Fruit fly (Drosophila melanogaster): ENCODE measurements around the gene CG4098.
A peak's percentile ranks its signal among the peaks of the same experiment; 100 is the strongest.

The CG4098 gene

dm6 chr3L:16638639-16639388, 29.7 kb upstream of the CG4098 start:
- TF ChIP-seq CG33017 (tag; optimal IDR thresholded peaks at IDR 0.05) (no peak), cnc (optimal IDR thresholded peaks at IDR 0.05) (no peak), ovo (GFP tag; optimal IDR thresholded peaks at IDR 0.05) (no peak), CG14711 (tag; optimal IDR thresholded peaks at IDR 0.05) (no peak), CG5204 (GFP tag; optimal IDR thresholded peaks at IDR 0.05) (no peak), CG7101 (tag; optimal IDR thresholded peaks at IDR 0.05) (no peak), toe (GFP tag; optimal IDR thresholded peaks at IDR 0.05) (no peak), CG7045 (GFP tag; optimal IDR thresholded peaks at IDR 0.05) (no peak), pad (GFP tag; optimal IDR thresholded peaks at IDR 0.05) (no peak), CG11617 (GFP tag; optimal IDR thresholded peaks at IDR 0.05) (no peak)

- TF ChIP-seq toe (GFP tag; optimal IDR thresholded peaks at IDR 0.05), result no peak
- peak; percentile 50 for TF ChIP-seq kay (GFP tag; ENCODE audit: borderline replicate concordance)
- TF ChIP-seq tj (GFP tag; optimal IDR thresholded peaks at IDR 0.05), result peak; percentile 51
Observed at dm6 chr3L:16635566-16636210, 26.5 kb upstream of the CG4098 start.

DNA sequence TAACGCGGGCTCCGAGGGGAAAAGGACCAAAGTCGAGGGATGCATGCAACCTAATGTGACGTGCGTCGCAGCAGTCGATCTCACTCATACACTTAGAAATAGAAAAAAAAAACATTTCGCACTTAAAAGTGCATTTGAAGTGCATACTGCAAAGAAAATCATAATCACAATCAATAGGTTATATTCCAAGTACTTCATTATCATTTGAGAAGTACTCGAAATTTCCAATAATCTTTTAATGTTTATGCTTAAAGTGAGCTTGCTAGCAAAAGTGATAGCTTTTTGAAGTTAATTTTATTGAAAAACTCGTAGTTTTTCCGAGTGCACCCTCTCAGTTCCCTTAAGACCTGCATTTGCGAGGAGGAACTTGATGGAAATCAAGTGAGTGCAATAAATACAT, 25.4 kb upstream of the CG4098 start:
- TF ChIP-seq CG5204 (GFP tag; optimal IDR thresholded peaks at IDR 0.05) (peak; percentile 12), bab1 (GFP tag; optimal IDR thresholded peaks at IDR 0.05) (no peak)

DNA sequence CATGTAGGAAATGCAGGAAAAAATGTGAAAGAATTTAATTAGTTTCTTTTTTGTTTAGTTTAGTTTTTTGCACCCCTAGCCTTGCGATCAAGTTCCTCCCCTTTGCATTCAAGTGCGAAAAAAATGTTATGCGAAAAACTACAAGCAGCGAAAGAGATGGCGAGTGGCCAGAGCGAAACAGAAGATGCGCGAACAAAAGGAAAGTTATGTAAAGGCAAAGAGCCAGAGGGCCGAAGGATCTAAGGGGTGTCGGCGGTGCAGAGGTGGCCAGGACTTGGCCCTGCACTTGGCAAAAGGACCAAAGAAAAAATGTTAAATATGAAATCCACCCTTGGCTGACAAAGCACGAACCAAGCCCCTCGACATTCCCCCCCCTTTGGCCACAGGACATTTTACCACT, 24.9 kb upstream of the CG4098 start:
- TF ChIP-seq tj (GFP tag; optimal IDR thresholded peaks at IDR 0.05), result no peak
- no peak for TF ChIP-seq CG11617 (GFP tag; optimal IDR thresholded peaks at IDR 0.05)
- no peak for TF ChIP-seq kay (GFP tag; ENCODE audit: borderline replicate concordance)
- TF ChIP-seq CG12768 (GFP tag; optimal IDR thresholded peaks at IDR 0.05), result no peak
- no peak for TF ChIP-seq CG7045 (GFP tag; optimal IDR thresholded peaks at IDR 0.05)
- TF ChIP-seq toe (GFP tag; optimal IDR thresholded peaks at IDR 0.05), result no peak
- TF ChIP-seq cnc (optimal IDR thresholded peaks at IDR 0.05), result no peak
- TF ChIP-seq CG7101 (tag; optimal IDR thresholded peaks at IDR 0.05), result no peak

DNA sequence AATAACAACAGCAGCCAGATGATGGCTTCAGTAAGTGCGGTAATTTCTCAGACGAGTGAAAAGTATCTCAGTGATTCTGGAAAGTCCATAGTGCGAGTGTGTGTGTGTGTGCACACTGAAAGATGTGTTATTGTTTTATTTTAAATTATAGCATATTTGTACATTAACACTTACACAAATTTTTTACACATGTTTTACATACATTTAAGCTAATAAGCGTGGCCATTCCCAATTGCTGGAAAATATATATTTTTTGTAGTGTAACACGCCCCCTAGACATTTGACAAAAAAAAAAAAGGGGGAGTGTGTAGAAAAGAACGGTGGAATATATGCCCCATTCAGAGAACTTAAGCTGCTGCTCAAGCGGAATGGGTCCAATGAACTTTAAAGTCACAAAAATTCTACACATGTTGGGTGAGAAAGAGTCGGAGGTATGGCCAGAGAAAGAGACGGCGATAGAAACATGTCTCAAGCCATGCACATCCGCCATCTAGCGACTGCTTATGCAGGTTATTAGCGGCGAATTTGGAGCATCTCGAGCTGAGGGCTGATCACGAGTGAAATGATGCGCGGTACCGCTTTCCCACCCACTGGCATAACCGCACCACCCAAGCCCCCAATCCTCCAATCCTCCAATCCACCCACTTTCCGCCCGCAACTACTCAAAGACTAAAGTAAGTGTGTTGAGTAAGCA, 22.8 kb upstream of the CG4098 start:
- TF ChIP-seq ovo (GFP tag; optimal IDR thresholded peaks at IDR 0.05) (no peak), tj (GFP tag; optimal IDR thresholded peaks at IDR 0.05) (no peak), cnc (optimal IDR thresholded peaks at IDR 0.05) (no peak), CG33017 (tag; optimal IDR thresholded peaks at IDR 0.05) (no peak), pad (GFP tag; optimal IDR thresholded peaks at IDR 0.05) (no peak), CG1620 (GFP tag; optimal IDR thresholded peaks at IDR 0.05) (no peak), bab1 (GFP tag; optimal IDR thresholded peaks at IDR 0.05) (no peak), Hr96 (GFP tag; optimal IDR thresholded peaks at IDR 0.05) (no peak), kay (GFP tag; ENCODE audit: borderline replicate concordance) (no peak), cic (GFP tag; optimal IDR thresholded peaks at IDR 0.05) (no peak)

dm6 chr3L:16629793-16630192, 20.6 kb upstream of the CG4098 start:
- TF ChIP-seq Mnt (GFP tag; optimal IDR thresholded peaks at IDR 0.05) (no peak), tj (GFP tag; optimal IDR thresholded peaks at IDR 0.05) (no peak), Clk (GFP tag; optimal IDR thresholded peaks at IDR 0.05) (no peak), CG5204 (GFP tag; optimal IDR thresholded peaks at IDR 0.05) (no peak), CG7101 (tag; optimal IDR thresholded peaks at IDR 0.05) (no peak), CG7045 (GFP tag; optimal IDR thresholded peaks at IDR 0.05) (no peak), cic (GFP tag; optimal IDR thresholded peaks at IDR 0.05) (no peak), pad (GFP tag; optimal IDR thresholded peaks at IDR 0.05) (no peak), ovo (GFP tag; optimal IDR thresholded peaks at IDR 0.05) (no peak), CG1620 (GFP tag; optimal IDR thresholded peaks at IDR 0.05) (no peak), CG14711 (tag; optimal IDR thresholded peaks at IDR 0.05) (no peak), cnc (optimal IDR thresholded peaks at IDR 0.05) (no peak), kay (GFP tag; ENCODE audit: borderline replicate concordance) (no peak), Hr96 (GFP tag; optimal IDR thresholded peaks at IDR 0.05) (no peak), bab1 (GFP tag; optimal IDR thresholded peaks at IDR 0.05) (no peak), CG33017 (tag; optimal IDR thresholded peaks at IDR 0.05) (no peak), Crg-1 (GFP tag; optimal IDR thresholded peaks at IDR 0.05) (no peak), CG11617 (GFP tag; optimal IDR thresholded peaks at IDR 0.05) (no peak), CG12768 (GFP tag; optimal IDR thresholded peaks at IDR 0.05) (no peak), toe (GFP tag; optimal IDR thresholded peaks at IDR 0.05) (no peak)

dm6 chr3L:16626199-16626598, 17.1 kb upstream of the CG4098 start:
- no peak for TF ChIP-seq Hr96 (GFP tag; optimal IDR thresholded peaks at IDR 0.05)
- TF ChIP-seq Crg-1 (GFP tag; optimal IDR thresholded peaks at IDR 0.05), result no peak
- no peak for TF ChIP-seq ovo (GFP tag; optimal IDR thresholded peaks at IDR 0.05)
- TF ChIP-seq tj (GFP tag; optimal IDR thresholded peaks at IDR 0.05), result no peak
- no peak for TF ChIP-seq toe (GFP tag; optimal IDR thresholded peaks at IDR 0.05)
- no peak for TF ChIP-seq CG11617 (GFP tag; optimal IDR thresholded peaks at IDR 0.05)
- TF ChIP-seq CG12768 (GFP tag; optimal IDR thresholded peaks at IDR 0.05), result no peak
- TF ChIP-seq bab1 (GFP tag; optimal IDR thresholded peaks at IDR 0.05), result no peak
- TF ChIP-seq cic (GFP tag; optimal IDR thresholded peaks at IDR 0.05), result no peak
- TF ChIP-seq CG7101 (tag; optimal IDR thresholded peaks at IDR 0.05), result no peak
- no peak for TF ChIP-seq cnc (optimal IDR thresholded peaks at IDR 0.05)
- no peak for TF ChIP-seq Clk (GFP tag; optimal IDR thresholded peaks at IDR 0.05)
- TF ChIP-seq CG7045 (GFP tag; optimal IDR thresholded peaks at IDR 0.05), result no peak
- no peak for TF ChIP-seq CG14711 (tag; optimal IDR thresholded peaks at IDR 0.05)

All from whole organism, adult.